Worm (Caenorhabditis elegans): ENCODE data around the gene ZC443.3.

The ZC443.3 gene

ce11 chrV:12809876-12810275, 4.0 kb downstream of the ZC443.3 start, which contains the start of gene ZC443.1:
TSS of gene ZC443.1 (minus strand) at chrV:12810080.
- no peak for TF ChIP-seq med-1 (GFP tag; optimal IDR thresholded peaks at IDR 0.05; ENCODE audit: insufficient read depth)
- TF ChIP-seq klf-2 (GFP tag; conservative IDR thresholded peaks at IDR 0.05): no peak
- no peak for TF ChIP-seq cog-1 (tag; optimal IDR thresholded peaks at IDR 0.05)
- TF ChIP-seq flt-1 (GFP tag; IDR thresholded peaks at IDR 0.05): no peak
- no peak for TF ChIP-seq ref-1 (GFP tag; conservative IDR thresholded peaks at IDR 0.05)
- TF ChIP-seq T22C8.4 (GFP tag; IDR thresholded peaks at IDR 0.05): no peak
- TF ChIP-seq ztf-29 (GFP tag; IDR thresholded peaks at IDR 0.05): no peak
- no peak for TF ChIP-seq ztf-23 (GFP tag; IDR thresholded peaks at IDR 0.05)
- TF ChIP-seq tab-1 (GFP tag; IDR thresholded peaks at IDR 0.05): no peak

- TF ChIP-seq ref-1 (GFP tag; conservative IDR thresholded peaks at IDR 0.05): no peak
- no peak for TF ChIP-seq flt-1 (GFP tag; IDR thresholded peaks at IDR 0.05)
- TF ChIP-seq klf-2 (GFP tag; conservative IDR thresholded peaks at IDR 0.05): no peak
- no peak for TF ChIP-seq cog-1 (tag; optimal IDR thresholded peaks at IDR 0.05)
- TF ChIP-seq ztf-23 (GFP tag; IDR thresholded peaks at IDR 0.05): no peak
- TF ChIP-seq ztf-29 (GFP tag; IDR thresholded peaks at IDR 0.05): no peak
- no peak for TF ChIP-seq tab-1 (GFP tag; IDR thresholded peaks at IDR 0.05)
- TF ChIP-seq T22C8.4 (GFP tag; IDR thresholded peaks at IDR 0.05): no peak
Observed at ce11 chrV:12806190-12806589, 7.7 kb downstream of the ZC443.3 start, which contains the start of gene ZC443.7. TSS of gene ZC443.7 (plus strand) at chrV:12806490.

ce11 chrV:12803274-12803673, 10.6 kb downstream of the ZC443.3 start, which contains the start of gene srbc-45:
TSS of gene srbc-45 (plus strand) at chrV:12803574.
- TF ChIP-seq ztf-23 (GFP tag; IDR thresholded peaks at IDR 0.05) (no peak), cog-1 (tag; optimal IDR thresholded peaks at IDR 0.05) (no peak), tab-1 (GFP tag; IDR thresholded peaks at IDR 0.05) (no peak), ztf-29 (GFP tag; IDR thresholded peaks at IDR 0.05) (no peak), ref-1 (GFP tag; conservative IDR thresholded peaks at IDR 0.05) (no peak), T22C8.4 (GFP tag; IDR thresholded peaks at IDR 0.05) (no peak), klf-2 (GFP tag; conservative IDR thresholded peaks at IDR 0.05) (no peak), med-1 (GFP tag; optimal IDR thresholded peaks at IDR 0.05; ENCODE audit: insufficient read depth) (no peak), flt-1 (GFP tag; IDR thresholded peaks at IDR 0.05) (no peak)

ce11 chrV:12800171-12800570, 13.8 kb downstream of the ZC443.3 start, which contains the start of gene ugt-3:
TSS of gene ugt-3 (minus strand) at chrV:12800271.
- no peak for TF ChIP-seq T22C8.4 (GFP tag; IDR thresholded peaks at IDR 0.05)
- TF ChIP-seq med-1 (GFP tag; optimal IDR thresholded peaks at IDR 0.05; ENCODE audit: insufficient read depth): no peak
- no peak for TF ChIP-seq ztf-23 (GFP tag; IDR thresholded peaks at IDR 0.05)
- no peak for TF ChIP-seq tab-1 (GFP tag; IDR thresholded peaks at IDR 0.05)
- TF ChIP-seq cog-1 (tag; optimal IDR thresholded peaks at IDR 0.05): no peak
- TF ChIP-seq ref-1 (GFP tag; conservative IDR thresholded peaks at IDR 0.05): no peak
- no peak for TF ChIP-seq ztf-29 (GFP tag; IDR thresholded peaks at IDR 0.05)
- no peak for TF ChIP-seq flt-1 (GFP tag; IDR thresholded peaks at IDR 0.05)
- no peak for TF ChIP-seq klf-2 (GFP tag; conservative IDR thresholded peaks at IDR 0.05)

ce11 chrV:12797992-12798391, 15.9 kb downstream of the ZC443.3 start, which contains the start of gene ugt-6:
TSS of gene ugt-6 (minus strand) at chrV:12798224.
- TF ChIP-seq ref-1 (GFP tag; conservative IDR thresholded peaks at IDR 0.05) (no peak), cog-1 (tag; optimal IDR thresholded peaks at IDR 0.05) (no peak), ztf-23 (GFP tag; IDR thresholded peaks at IDR 0.05) (no peak), flt-1 (GFP tag; IDR thresholded peaks at IDR 0.05) (no peak), med-1 (GFP tag; optimal IDR thresholded peaks at IDR 0.05; ENCODE audit: insufficient read depth) (no peak), tab-1 (GFP tag; IDR thresholded peaks at IDR 0.05) (no peak), ztf-29 (GFP tag; IDR thresholded peaks at IDR 0.05) (no peak), T22C8.4 (GFP tag; IDR thresholded peaks at IDR 0.05) (no peak), klf-2 (GFP tag; conservative IDR thresholded peaks at IDR 0.05) (no peak)

ce11 chrV:12796908-12797490, 16.9 kb downstream of the ZC443.3 start:
- TF ChIP-seq tab-1 (GFP tag; IDR thresholded peaks at IDR 0.05) (no peak), ztf-23 (GFP tag; IDR thresholded peaks at IDR 0.05) (no peak), flt-1 (GFP tag; IDR thresholded peaks at IDR 0.05) (no peak), ref-1 (GFP tag; conservative IDR thresholded peaks at IDR 0.05) (no peak), ztf-29 (GFP tag; IDR thresholded peaks at IDR 0.05) (no peak), T22C8.4 (GFP tag; IDR thresholded peaks at IDR 0.05) (no peak), med-1 (GFP tag; optimal IDR thresholded peaks at IDR 0.05; ENCODE audit: insufficient read depth) (no peak), cog-1 (tag; optimal IDR thresholded peaks at IDR 0.05) (no peak), klf-2 (GFP tag; conservative IDR thresholded peaks at IDR 0.05) (no peak)

ce11 chrV:12795927-12796326, 18.0 kb downstream of the ZC443.3 start:
- TF ChIP-seq T22C8.4 (GFP tag; IDR thresholded peaks at IDR 0.05): no peak
- TF ChIP-seq cog-1 (tag; optimal IDR thresholded peaks at IDR 0.05): no peak
- no peak for TF ChIP-seq tab-1 (GFP tag; IDR thresholded peaks at IDR 0.05)
- TF ChIP-seq ztf-29 (GFP tag; IDR thresholded peaks at IDR 0.05): no peak
- TF ChIP-seq flt-1 (GFP tag; IDR thresholded peaks at IDR 0.05): no peak
- TF ChIP-seq ztf-23 (GFP tag; IDR thresholded peaks at IDR 0.05): no peak
- no peak for TF ChIP-seq med-1 (GFP tag; optimal IDR thresholded peaks at IDR 0.05; ENCODE audit: insufficient read depth)
- no peak for TF ChIP-seq klf-2 (GFP tag; conservative IDR thresholded peaks at IDR 0.05)
- TF ChIP-seq ref-1 (GFP tag; conservative IDR thresholded peaks at IDR 0.05): no peak

ce11 chrV:12795196-12795595, 18.7 kb downstream of the ZC443.3 start, which contains the start of gene ugt-4:
TSS of gene ugt-4 (minus strand) at chrV:12795336.
- TF ChIP-seq ref-1 (GFP tag; conservative IDR thresholded peaks at IDR 0.05): no peak
- TF ChIP-seq flt-1 (GFP tag; IDR thresholded peaks at IDR 0.05): no peak
- no peak for TF ChIP-seq klf-2 (GFP tag; conservative IDR thresholded peaks at IDR 0.05)
- TF ChIP-seq ztf-23 (GFP tag; IDR thresholded peaks at IDR 0.05): no peak

ce11 chrV:12792752-12793151, 21.2 kb downstream of the ZC443.3 start, which contains the start of gene ugt-5:
TSS of gene ugt-5 (minus strand) at chrV:12792965.
- TF ChIP-seq flt-1 (GFP tag; IDR thresholded peaks at IDR 0.05): no peak
- TF ChIP-seq med-1 (GFP tag; optimal IDR thresholded peaks at IDR 0.05; ENCODE audit: insufficient read depth): no peak
- no peak for TF ChIP-seq ztf-23 (GFP tag; IDR thresholded peaks at IDR 0.05)
- TF ChIP-seq tab-1 (GFP tag; IDR thresholded peaks at IDR 0.05): no peak
- no peak for TF ChIP-seq T22C8.4 (GFP tag; IDR thresholded peaks at IDR 0.05)
- no peak for TF ChIP-seq ztf-29 (GFP tag; IDR thresholded peaks at IDR 0.05)
- no peak for TF ChIP-seq cog-1 (tag; optimal IDR thresholded peaks at IDR 0.05)
- no peak for TF ChIP-seq klf-2 (GFP tag; conservative IDR thresholded peaks at IDR 0.05)
- TF ChIP-seq ref-1 (GFP tag; conservative IDR thresholded peaks at IDR 0.05): no peak

Measured in whole organism, midembryonic.